Worm (Caenorhabditis elegans) whole organism, L4 larva: ENCODE data around the gene fbxl-4.

Experiments used
- F44E2.7 ChIP-seq: fragments of 200-800 bp; sonication (Bioruptor generic); IDR thresholded peaks from 2 replicates; pipeline ENCODE4 v2.1.2; 2022; ENCODE audit warnings: missing genetic modification characterization, missing compliant biosample characterization
- aly-2 ChIP-seq: sonication (generic microtip); optimal IDR thresholded peaks from 2 replicates; lab custom pipeline; 2018; ENCODE audit warnings: missing biosample characterization, missing genetic modification characterization
- dpl-1 ChIP-seq: fragments of 150-350 bp; optimal IDR thresholded peaks from 2 replicates; lab custom pipeline; 2014; ENCODE audit warnings: missing biosample characterization, missing genetic modification reagents, missing genetic modification characterization
- fos-1 ChIP-seq: fragments of 150-350 bp; optimal IDR thresholded peaks from 2 replicates; lab custom pipeline; 2014; ENCODE audit warnings: missing biosample characterization, missing genetic modification characterization
- lin-15B ChIP-seq: fragments of 150-350 bp; sonication (generic microtip); optimal IDR thresholded peaks from 3 replicates; lab custom pipeline; 2014; ENCODE audit warnings: missing biosample characterization, missing genetic modification characterization
- nhr-10 ChIP-seq: fragments of 150-350 bp; optimal IDR thresholded peaks from 2 replicates; lab custom pipeline; 2014; ENCODE audit warnings: missing biosample characterization, missing genetic modification characterization
- nhr-11 ChIP-seq: fragments of 150-350 bp; optimal IDR thresholded peaks from 2 replicates; lab custom pipeline; 2014; ENCODE audit warnings: missing biosample characterization, missing genetic modification characterization
- tag-97 ChIP-seq: fragments of 200-800 bp; sonication (Bioruptor generic); IDR thresholded peaks from 2 replicates; pipeline ENCODE4 v1.3.6; 2022; ENCODE audit warnings: missing genetic modification characterization, missing compliant biosample characterization
- unc-39 ChIP-seq: sonication (generic microtip); optimal IDR thresholded peaks from 2 replicates; lab custom pipeline; 2017; ENCODE audit warnings: missing biosample characterization, missing genetic modification characterization
- unc-62 ChIP-seq, 3 experiments: fragments of 150-350 bp in 1 of 3; sonication (generic microtip); optimal IDR thresholded peaks in 2 of 3; peaks in 1 of 3; 1 replicate in 1 of 3; 2 replicates in 2 of 3; lab custom pipeline; 2014 to 2017; ENCODE audit warnings: missing biosample characterization in 3 of 3, missing genetic modification characterization in 3 of 3, missing genetic modification reagents in 3 of 3, missing genotype in 1 of 3

DNA sequence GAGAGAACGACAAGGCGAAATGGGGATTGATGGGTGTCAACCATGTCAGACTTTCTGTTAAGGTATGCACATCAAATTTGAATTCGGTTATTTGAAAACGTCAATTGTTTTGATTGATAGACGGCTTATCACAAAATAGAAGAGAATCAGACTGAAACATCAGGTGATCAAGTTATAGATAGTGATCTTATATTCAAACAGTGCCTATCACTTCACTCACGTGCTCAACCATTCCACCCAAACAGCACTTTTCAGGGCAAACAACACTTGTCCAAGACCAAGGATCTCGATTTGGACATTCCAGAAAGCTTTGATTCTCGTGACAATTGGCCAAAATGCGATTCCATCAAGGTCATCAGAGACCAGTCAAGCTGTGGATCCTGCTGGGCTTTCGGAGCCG, 19.0 kb downstream of the fbxl-4 start:
- TF ChIP-seq tag-97 (GFP tag; lab: Robert Waterston, UW) (no peak), aly-2 (no peak), lin-15B (tag; lab: Kevin White, UChicago) (no peak), unc-62 (GFP tag; optimal IDR thresholded peaks at IDR 0.05 in 1 of 2; lab: Kevin White, UChicago) (no peak), unc-62 (tag; optimal IDR thresholded peaks at IDR 0.05; lab: Kevin White, UChicago) (no peak), unc-39 (tag; lab: Kevin White, UChicago) (no peak), nhr-11 (tag; lab: Kevin White, UChicago) (no peak), F44E2.7 (GFP tag; lab: Robert Waterston, UW) (no peak), dpl-1 (no peak), nhr-10 (tag; lab: Kevin White, UChicago) (no peak), fos-1 (no peak)
